Fruit fly (Drosophila melanogaster) whole organism, embryonic: ENCODE data around the gene alphaTub67C.

Experiments used
- Adf1 ChIP-seq: fragments of 200-800 bp; sonication (Bioruptor generic); IDR thresholded peaks from 2 replicates; pipeline ENCODE4 v1.3.6; 2022; ENCODE audit warnings: missing biosample characterization, missing genetic modification characterization
- B-H1 ChIP-seq: fragments of 200-800 bp; sonication (Bioruptor generic); IDR thresholded peaks from 3 replicates; pipeline ENCODE4 v1.3.6; 2022; ENCODE audit warnings: missing biosample characterization, missing genetic modification characterization
- Bdp1 ChIP-seq: fragments of 200-800 bp; sonication (Bioruptor generic); optimal IDR thresholded peaks from 3 replicates; lab custom pipeline; 2016; ENCODE audit warnings: missing biosample characterization, missing genetic modification characterization
- Bteb2 ChIP-seq: fragments of 200-800 bp; sonication (Bioruptor generic); optimal IDR thresholded peaks from 2 replicates; lab custom pipeline; 2016; ENCODE audit warnings: missing biosample characterization, missing genetic modification characterization
- CG10366 ChIP-seq: fragments of 200-800 bp; sonication (Bioruptor generic); IDR thresholded peaks from 2 replicates; pipeline ENCODE4 v1.3.6; 2022; ENCODE audit warnings: missing biosample characterization, missing genetic modification characterization
- CG10654 ChIP-seq: fragments of 200-800 bp; sonication (Bioruptor generic); optimal IDR thresholded peaks from 2 replicates; lab custom pipeline; 2016; ENCODE audit warnings: missing biosample characterization, missing genetic modification characterization
- CG11456 ChIP-seq: fragments of 200-800 bp; sonication (Bioruptor generic); IDR thresholded peaks from 3 replicates; pipeline ENCODE4 v1.3.6; 2022; ENCODE audit warnings: missing biosample characterization, missing genetic modification characterization
- CG12219 ChIP-seq: fragments of 200-800 bp; sonication (Bioruptor generic); optimal IDR thresholded peaks from 3 replicates; lab custom pipeline; 2018; ENCODE audit warnings: missing biosample characterization, mild to moderate bottlenecking, missing genetic modification characterization
- CG12236 ChIP-seq: fragments of 200-800 bp; sonication (Bioruptor generic); optimal IDR thresholded peaks from 2 replicates; lab custom pipeline; 2016; ENCODE audit warnings: missing biosample characterization, missing genetic modification characterization
- CG14050 ChIP-seq: fragments of 200-800 bp; sonication (Bioruptor generic); IDR thresholded peaks from 3 replicates; pipeline ENCODE4 v1.3.6; 2022; ENCODE audit warnings: missing biosample characterization, missing genetic modification characterization
- CG14710 ChIP-seq: fragments of 200-800 bp; sonication (Bioruptor generic); optimal IDR thresholded peaks from 3 replicates; lab custom pipeline; 2019; ENCODE audit warnings: missing biosample characterization, mild to moderate bottlenecking, missing genetic modification characterization, moderate library complexity
- CG15696 ChIP-seq: fragments of 200-800 bp; sonication (Bioruptor generic); optimal IDR thresholded peaks from 2 replicates; lab custom pipeline; 2019; ENCODE audit warnings: missing biosample characterization, mild to moderate bottlenecking, missing genetic modification characterization, moderate library complexity
- CG1602 ChIP-seq: fragments of 200-800 bp; sonication (Bioruptor generic); optimal IDR thresholded peaks from 3 replicates; lab custom pipeline; 2016; ENCODE audit warnings: missing biosample characterization, missing genetic modification characterization
- CG1603 ChIP-seq: fragments of 200-800 bp; sonication (Bioruptor generic); optimal IDR thresholded peaks from 2 replicates; lab custom pipeline; 2019; ENCODE audit warnings: missing biosample characterization, mild to moderate bottlenecking, missing genetic modification characterization, moderate library complexity
- CG17802 ChIP-seq: fragments of 200-800 bp; sonication (Bioruptor generic); optimal IDR thresholded peaks from 2 replicates; lab custom pipeline; 2018; ENCODE audit warnings: missing biosample characterization, mild to moderate bottlenecking, missing genetic modification characterization, moderate library complexity
- CG2116 ChIP-seq: fragments of 200-800 bp; sonication (Bioruptor generic); optimal IDR thresholded peaks from 3 replicates; lab custom pipeline; 2018; ENCODE audit warnings: missing biosample characterization, mild to moderate bottlenecking, missing genetic modification characterization
- CG2202 ChIP-seq: fragments of 200-800 bp; sonication (Bioruptor generic); optimal IDR thresholded peaks from 2 replicates; lab custom pipeline; 2018; ENCODE audit warnings: missing biosample characterization, mild to moderate bottlenecking, missing genetic modification characterization
- CG2875 ChIP-seq: fragments of 200-800 bp; sonication (Bioruptor generic); optimal IDR thresholded peaks from 2 replicates; lab custom pipeline; 2017; ENCODE audit warnings: missing biosample characterization, mild to moderate bottlenecking, missing genetic modification characterization, missing genetic modification reagents
- CG34422 ChIP-seq: fragments of 200-800 bp; sonication (Bioruptor generic); IDR thresholded peaks from 3 replicates; pipeline ENCODE4 v1.3.6; 2022; ENCODE audit warnings: missing biosample characterization, missing genetic modification characterization
- CG3995 ChIP-seq: fragments of 200-800 bp; sonication (Bioruptor generic); optimal IDR thresholded peaks from 3 replicates; lab custom pipeline; 2016; ENCODE audit warnings: missing biosample characterization, missing genetic modification characterization
- CG42726 ChIP-seq: fragments of 200-800 bp; sonication (Bioruptor generic); IDR thresholded peaks from 2 replicates; pipeline ENCODE4 v1.3.6; 2022; ENCODE audit warnings: missing biosample characterization, missing genetic modification characterization; ENCODE audit not compliant: partially characterized antibody
- CG6683 ChIP-seq: fragments of 200-800 bp; sonication (Bioruptor generic); optimal IDR thresholded peaks from 2 replicates; lab custom pipeline; 2017; ENCODE audit warnings: missing biosample characterization, mild to moderate bottlenecking, missing genetic modification characterization, missing genetic modification reagents
- CG6689 ChIP-seq: fragments of 200-800 bp; sonication (Bioruptor generic); IDR thresholded peaks from 2 replicates; pipeline ENCODE4 v1.3.6; 2022; ENCODE audit warnings: missing biosample characterization, missing genetic modification characterization
- CG6854 ChIP-seq: fragments of 200-800 bp; sonication (Bioruptor generic); optimal IDR thresholded peaks from 3 replicates; lab custom pipeline; 2017; ENCODE audit warnings: missing biosample characterization, mild to moderate bottlenecking, missing genetic modification characterization
- CG7556 ChIP-seq: fragments of 200-800 bp; sonication (Bioruptor generic); optimal IDR thresholded peaks from 2 replicates; lab custom pipeline; 2017; ENCODE audit warnings: missing biosample characterization, mild to moderate bottlenecking, missing genetic modification characterization
- CG8388 ChIP-seq: fragments of 200-800 bp; sonication (Bioruptor generic); optimal IDR thresholded peaks from 2 replicates; lab custom pipeline; 2019; ENCODE audit warnings: missing biosample characterization, mild to moderate bottlenecking, missing genetic modification characterization, moderate library complexity
- CG9609 ChIP-seq: fragments of 200-800 bp; sonication (Bioruptor generic); optimal IDR thresholded peaks from 3 replicates; lab custom pipeline; 2016; ENCODE audit warnings: missing biosample characterization, missing genetic modification characterization
- Chrac-16 ChIP-seq: fragments of 200-800 bp; sonication (Bioruptor generic); optimal IDR thresholded peaks from 3 replicates; lab custom pipeline; 2016; ENCODE audit warnings: missing biosample characterization, missing genetic modification characterization
- Dbx ChIP-seq: fragments of 200-800 bp; sonication (Bioruptor generic); IDR thresholded peaks from 3 replicates; pipeline ENCODE4 v1.3.6; 2022; ENCODE audit warnings: missing biosample characterization, missing genetic modification characterization
- Eip74EF ChIP-seq, 2 experiments: fragments of 200-800 bp in 1 of 2; fragments of >200 bp in 1 of 2; sonication (Bioruptor generic) in 1 of 2; optimal IDR thresholded peaks; 2 replicates each; lab custom pipeline; 2017 to 2019; ENCODE audit warnings: missing biosample characterization in 2 of 2, missing genetic modification characterization in 2 of 2, mild to moderate bottlenecking in 1 of 2, moderate library complexity in 1 of 2
- HLH54F ChIP-seq: fragments of 200-800 bp; sonication (Bioruptor generic); optimal IDR thresholded peaks from 3 replicates; lab custom pipeline; 2016; ENCODE audit warnings: missing biosample characterization, missing genetic modification characterization
- Hey ChIP-seq: fragments of 200-800 bp; sonication (Bioruptor generic); optimal IDR thresholded peaks from 3 replicates; lab custom pipeline; 2018; ENCODE audit warnings: missing biosample characterization, mild to moderate bottlenecking, missing genetic modification characterization
- Jarid2 ChIP-seq: fragments of 200-800 bp; sonication (Bioruptor generic); optimal IDR thresholded peaks from 3 replicates; lab custom pipeline; 2017; ENCODE audit warnings: mild to moderate bottlenecking, missing biosample characterization, missing genetic modification reagents, missing genetic modification characterization
- PHDP ChIP-seq: fragments of 200-800 bp; sonication (Bioruptor generic); optimal IDR thresholded peaks from 3 replicates; lab custom pipeline; 2018; ENCODE audit warnings: missing biosample characterization, mild to moderate bottlenecking, missing genetic modification characterization, moderate library complexity
- Scr ChIP-seq: fragments of 200-800 bp; sonication (Bioruptor generic); IDR thresholded peaks from 2 replicates; pipeline ENCODE4 v1.3.6; 2022; ENCODE audit warnings: missing biosample characterization, missing genetic modification characterization; ENCODE audit not compliant: partially characterized antibody
- Sry-β ChIP-seq: fragments of 200-800 bp; sonication (Bioruptor generic); optimal IDR thresholded peaks from 2 replicates; lab custom pipeline; 2018; ENCODE audit warnings: missing biosample characterization, mild to moderate bottlenecking, missing genetic modification characterization, moderate library complexity
- Taf1 ChIP-seq: fragments of 200-800 bp; sonication (Bioruptor generic); IDR thresholded peaks from 2 replicates; pipeline ENCODE4 v1.3.6; 2022; ENCODE audit warnings: missing biosample characterization, missing genetic modification characterization
- Trl ChIP-seq, 3 experiments: fragments of >200 bp in 2 of 3; fragments of 200-800 bp in 1 of 3; sonication (Bioruptor generic) in 1 of 3; optimal IDR thresholded peaks; 2 replicates in 1 of 3; 3 replicates in 2 of 3; lab custom pipeline; 2016 to 2017; ENCODE audit warnings: missing biosample characterization in 1 of 3, missing genetic modification characterization in 1 of 3
- bowl ChIP-seq: fragments of 200-800 bp; sonication (Bioruptor generic); IDR thresholded peaks from 2 replicates; pipeline ENCODE4 v1.3.6; 2022; ENCODE audit warnings: missing biosample characterization, missing genetic modification characterization
- crol ChIP-seq: fragments of 200-800 bp; sonication (Bioruptor generic); IDR thresholded peaks from 2 replicates; pipeline ENCODE4 v1.3.6; 2022; ENCODE audit warnings: missing biosample characterization, missing genetic modification characterization
- dpn ChIP-seq, 2 experiments: fragments of 200-800 bp; sonication (Bioruptor generic); optimal IDR thresholded peaks; 3 replicates each; lab custom pipeline; 2016; ENCODE audit warnings: missing biosample characterization in 2 of 2, missing genetic modification characterization in 2 of 2
- en ChIP-seq: fragments of 200-800 bp; sonication (Bioruptor generic); optimal IDR thresholded peaks from 2 replicates; lab custom pipeline; 2016; ENCODE audit warnings: missing biosample characterization, missing genetic modification characterization
- lov ChIP-seq, 2 experiments: fragments of 200-800 bp in 1 of 2; fragments of >200 bp in 1 of 2; sonication (Bioruptor generic) in 1 of 2; IDR thresholded peaks in 1 of 2; optimal IDR thresholded peaks in 1 of 2; 2 replicates in 1 of 2; 3 replicates in 1 of 2; pipeline versions ENCODE4 v1.3.6 to Lab custom; 2017 to 2022; ENCODE audit warnings: missing biosample characterization in 1 of 2, missing genetic modification characterization in 1 of 2
- nau ChIP-seq: fragments of 200-800 bp; sonication (Bioruptor generic); optimal IDR thresholded peaks from 3 replicates; lab custom pipeline; 2017; ENCODE audit warnings: missing biosample characterization, mild to moderate bottlenecking, missing genetic modification characterization, missing genetic modification reagents
- run ChIP-seq: fragments of 200-800 bp; sonication (Bioruptor generic); optimal IDR thresholded peaks from 3 replicates; lab custom pipeline; 2018; ENCODE audit warnings: missing biosample characterization, mild to moderate bottlenecking, missing genetic modification characterization
- sr ChIP-seq: fragments of 200-800 bp; sonication (Bioruptor generic); IDR thresholded peaks from 3 replicates; pipeline ENCODE4 v1.3.6; 2022; ENCODE audit warnings: missing biosample characterization, missing genetic modification characterization
- tio ChIP-seq: fragments of 200-800 bp; sonication (Bioruptor generic); optimal IDR thresholded peaks from 2 replicates; lab custom pipeline; 2017; ENCODE audit warnings: missing biosample characterization, missing genetic modification characterization, inconsistent platforms
- z ChIP-seq: fragments of 200-800 bp; sonication (Bioruptor generic); IDR thresholded peaks from 3 replicates; pipeline ENCODE4 v1.3.6; 2022; ENCODE audit warnings: missing biosample characterization, missing genetic modification characterization

The alphaTub67C gene

dm6 chr3L:9692892-9693551 lies 12.0 kb downstream of the alphaTub67C start (continued):
- TF ChIP-seq bowl (peak; percentile 33; the same call in 1 of the 2 replicates), CG7556 (GFP tag; lab: Kevin White, UChicago) (peak; percentile 99), sr (GFP tag; lab: Robert Waterston, UW) (peak; percentile 56; the same call in 1 of the 3 replicates), CG17802 (tag; lab: Kevin White, UChicago) (peak; percentile 78), CG2116 (GFP tag; lab: Kevin White, UChicago) (peak; percentile 78), Sry-β (GFP tag; lab: Kevin White, UChicago) (peak; percentile 58), Scr (no peak), CG12236 (GFP tag; lab: Kevin White, UChicago) (peak; percentile 94), lov (optimal IDR thresholded peaks at IDR 0.05; lab: Kevin White, UChicago) (no peak), lov (GFP tag; IDR thresholded peaks at IDR 0.05; lab: Robert Waterston, UW) (peak; percentile 70; the same call in 1 of the 3 replicates), crol (GFP tag; lab: Robert Waterston, UW) (no peak; the same call in 1 of the 2 replicates), z (GFP tag; lab: Robert Waterston, UW) (no peak), run (tag; lab: Kevin White, UChicago) (peak; percentile 85), en (peak; percentile 94), B-H1 (GFP tag; lab: Robert Waterston, UW) (peak; percentile 75; the same call in 2 of the 3 replicates), HLH54F (peak; percentile 98), Dbx (GFP tag; lab: Robert Waterston, UW) (peak; percentile 93), CG3995 (GFP tag; lab: Kevin White, UChicago) (peak; percentile 76), CG6854 (GFP tag; lab: Kevin White, UChicago) (peak; percentile 95), CG10654 (GFP tag; lab: Kevin White, UChicago) (peak; percentile 92), PHDP (peak; percentile 93), dpn (GFP tag; optimal IDR thresholded peaks at IDR 0.05; lab: Kevin White, UChicago) (peak; percentile 96 to 98), CG11456 (peak; percentile 91), CG10366 (GFP tag; lab: Robert Waterston, UW) (peak; percentile 86), CG2202 (tag; lab: Kevin White, UChicago) (peak; percentile 73), Chrac-16 (GFP tag; lab: Kevin White, UChicago) (peak; percentile 95), CG6689 (GFP tag; lab: Robert Waterston, UW) (peak; percentile 94), nau (GFP tag; lab: Kevin White, UChicago) (peak; percentile 92), Adf1 (GFP tag; lab: Robert Waterston, UW) (no peak), CG15696 (tag; lab: Kevin White, UChicago) (peak; percentile 78), CG14710 (peak; percentile 94), CG34422 (GFP tag; lab: Robert Waterston, UW) (peak; percentile 75; the same call in 1 of the 3 replicates), CG2875 (GFP tag; lab: Kevin White, UChicago) (peak; percentile 86), CG12219 (peak; percentile 88), CG6683 (GFP tag; lab: Kevin White, UChicago) (peak; percentile 91), Taf1 (GFP tag; lab: Robert Waterston, UW) (peak; percentile 76), Bteb2 (GFP tag; lab: Kevin White, UChicago) (peak; percentile 96), CG9609 (peak; percentile 97), tio (GFP tag; lab: Kevin White, UChicago) (peak; percentile 98), Hey (tag; lab: Kevin White, UChicago) (peak; percentile 54), Bdp1 (peak; percentile 90), Trl (optimal IDR thresholded peaks at IDR 0.05; lab: Kevin White, UChicago) (peak in 1 of 2 experiments; percentile 68), Trl (GFP tag; optimal IDR thresholded peaks at IDR 0.05; lab: Kevin White, UChicago) (peak; percentile 95), CG42726 (no peak), CG14050 (peak; percentile 72), Jarid2 (GFP tag; lab: Kevin White, UChicago) (peak; percentile 86), CG1603 (tag; lab: Kevin White, UChicago) (peak; percentile 86), CG8388 (GFP tag; lab: Kevin White, UChicago) (peak; percentile 91), Eip74EF (GFP tag; optimal IDR thresholded peaks at IDR 0.05; lab: Kevin White, UChicago) (peak in 1 of 2 experiments; percentile 95), CG1602 (peak; percentile 95)
